Worm (Caenorhabditis elegans): ENCODE measurements around the gene sft-1.

DNA sequence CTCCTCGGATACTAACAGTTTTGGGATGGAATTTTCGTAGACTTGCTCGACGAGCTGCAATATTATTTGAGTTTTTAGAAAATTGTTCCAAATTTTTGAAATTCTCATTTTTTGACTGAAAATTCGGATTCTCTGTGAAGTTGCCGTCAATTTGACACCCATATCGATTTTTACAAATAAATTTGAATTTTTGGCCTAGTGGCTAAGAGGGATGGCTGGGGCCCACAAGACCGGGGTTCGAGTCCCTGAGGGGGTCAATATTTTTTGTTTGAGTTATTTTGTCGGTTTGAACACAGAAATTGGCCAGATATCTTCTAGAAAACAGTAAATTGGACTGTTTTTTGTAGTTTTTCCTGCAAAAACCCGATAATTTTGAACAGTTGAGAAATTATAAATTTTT lies 24.1 kb downstream of the sft-1 start:
- TF ChIP-seq snpc-4 (tag; optimal IDR thresholded peaks at IDR 0.05) (no peak), unc-39 (tag; optimal IDR thresholded peaks at IDR 0.05) (no peak), sem-4 (tag; optimal IDR thresholded peaks at IDR 0.05) (no peak), nhr-237 (tag; optimal IDR thresholded peaks at IDR 0.05) (no peak), lin-39 (tag; optimal IDR thresholded peaks at IDR 0.05) (no peak), blmp-1 (tag; optimal IDR thresholded peaks at IDR 0.05; ENCODE audit: insufficient read depth) (no peak), nhr-12 (tag; optimal IDR thresholded peaks at IDR 0.05) (no peak), lin-13 (GFP tag; optimal IDR thresholded peaks at IDR 0.05) (no peak), fos-1 (tag; optimal IDR thresholded peaks at IDR 0.05) (no peak), F13H6.1 (tag; optimal IDR thresholded peaks at IDR 0.05) (no peak), ztf-11 (tag; optimal IDR thresholded peaks at IDR 0.05) (no peak)
